Worm (Caenorhabditis elegans) whole organism, midembryonic: ENCODE measurements around the gene nuo-3.

Experiments used
- flt-1 ChIP-seq: fragments of 200-800 bp; sonication (Bioruptor generic); IDR thresholded peaks from 2 replicates; pipeline ENCODE4 v1.3.6; 2022; ENCODE audit warnings: missing genetic modification characterization, missing compliant biosample characterization
- klf-2 ChIP-seq: fragments of 200-800 bp; sonication (Bioruptor generic); conservative IDR thresholded peaks from 2 replicates; pipeline ENCODE4 v1.3.6; 2022; ENCODE audit warnings: missing genetic modification reagents, missing genetic modification characterization, missing compliant biosample characterization
- med-1 ChIP-seq: sonication (generic microtip); optimal IDR thresholded peaks from 2 replicates; lab custom pipeline; 2017; ENCODE audit warnings: missing genetic modification characterization, mild to moderate bottlenecking, missing compliant biosample characterization, antibody characterized with exemption, missing genetic modification reagents; ENCODE audit not compliant: insufficient read depth
- ref-1 ChIP-seq: fragments of 200-800 bp; sonication (Bioruptor generic); conservative IDR thresholded peaks from 2 replicates; pipeline ENCODE4 v1.3.6; 2022; ENCODE audit warnings: missing genetic modification reagents, missing genetic modification characterization, missing compliant biosample characterization
- tab-1 ChIP-seq: fragments of 200-800 bp; sonication (Bioruptor generic); IDR thresholded peaks from 2 replicates; pipeline ENCODE4 v1.3.6; 2022; ENCODE audit warnings: missing genetic modification characterization, missing compliant biosample characterization
- ztf-29 ChIP-seq: fragments of 200-800 bp; sonication (Bioruptor generic); IDR thresholded peaks from 2 replicates; pipeline ENCODE4 v1.3.6; 2022; ENCODE audit warnings: missing genetic modification reagents, missing genetic modification characterization, missing compliant biosample characterization

- TF ChIP-seq klf-2 (GFP tag; lab: Robert Waterston, UW) (no peak), med-1 (no peak), tab-1 (GFP tag; lab: Robert Waterston, UW) (no peak), flt-1 (GFP tag; lab: Robert Waterston, UW) (no peak), ztf-29 (GFP tag; lab: Robert Waterston, UW) (no peak), ref-1 (GFP tag; lab: Robert Waterston, UW) (no peak)
Observed at ce11 chrIV:14797354-14797753, at the start of gene nuo-3, which contains the start of gene Y57G11C.1147.
